Worm (Caenorhabditis elegans) whole organism, dauer: ENCODE measurements around the gene eif-3.D.

ENCODE experiments used
- unc-62 ChIP-seq: sonication (generic microtip); optimal IDR thresholded peaks from 2 replicates; lab custom pipeline; 2017; ENCODE audit warnings: missing biosample characterization, missing genetic modification reagents, missing genetic modification characterization

eif-3.D gene

DNA sequence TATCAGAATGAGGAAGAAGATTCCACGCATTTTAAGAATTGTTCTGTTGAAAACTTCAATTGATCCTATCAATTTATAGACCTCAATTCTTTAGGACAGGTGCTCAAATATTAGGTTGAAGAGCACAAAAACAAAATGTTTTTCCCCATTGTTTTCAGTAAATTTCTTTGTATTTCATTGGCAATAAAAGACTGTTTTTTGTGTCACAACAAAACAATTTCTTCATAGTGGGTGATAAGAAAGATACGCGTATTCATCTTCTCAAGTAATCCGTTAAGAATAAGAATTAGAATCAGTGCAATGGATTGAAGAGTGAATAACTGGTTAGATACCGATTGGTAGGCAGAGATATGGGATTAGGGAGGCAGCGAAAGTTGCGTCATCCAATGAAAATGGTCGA is 10.7 kb downstream of the eif-3.D start, which contains the start of gene ZK643.6:
ZK643.6 (minus strand) TSS at position 101 of the 400 bp plus-strand sequence.
- no peak for TF ChIP-seq unc-62 (GFP tag; lab: Kevin White, UChicago)

DNA sequence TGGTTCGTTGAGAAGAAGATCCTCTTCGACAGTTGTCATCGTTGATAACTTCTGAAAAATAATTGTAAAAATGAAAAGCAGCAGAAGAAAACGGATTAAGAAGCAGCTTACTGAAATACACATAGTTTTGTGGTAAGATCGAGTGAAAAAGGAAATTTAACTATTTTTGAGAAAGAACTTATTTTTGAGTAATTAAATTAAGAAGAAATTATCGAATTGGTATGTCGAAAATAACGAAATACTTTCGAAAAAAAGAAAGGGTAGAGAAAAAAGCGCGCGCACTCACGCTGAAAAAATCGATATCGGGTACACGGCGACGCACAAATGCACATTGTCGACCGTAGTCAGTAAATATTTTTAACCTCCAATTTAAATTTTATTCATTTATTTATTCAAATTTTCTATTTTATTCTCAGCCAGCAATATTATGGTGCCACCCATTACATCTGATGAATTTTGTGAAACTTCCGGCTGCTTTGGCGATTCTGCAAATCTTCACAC is 15.2 kb downstream of the eif-3.D start, which contains the start of the genes ZK643.5 and ZK643.2:
ZK643.5 (minus strand) TSS at position 51 of the 501 bp plus-strand sequence.
ZK643.2 (plus strand) TSS at position 395 of the 501 bp plus-strand sequence.
- no peak for TF ChIP-seq unc-62 (GFP tag; lab: Kevin White, UChicago)

DNA sequence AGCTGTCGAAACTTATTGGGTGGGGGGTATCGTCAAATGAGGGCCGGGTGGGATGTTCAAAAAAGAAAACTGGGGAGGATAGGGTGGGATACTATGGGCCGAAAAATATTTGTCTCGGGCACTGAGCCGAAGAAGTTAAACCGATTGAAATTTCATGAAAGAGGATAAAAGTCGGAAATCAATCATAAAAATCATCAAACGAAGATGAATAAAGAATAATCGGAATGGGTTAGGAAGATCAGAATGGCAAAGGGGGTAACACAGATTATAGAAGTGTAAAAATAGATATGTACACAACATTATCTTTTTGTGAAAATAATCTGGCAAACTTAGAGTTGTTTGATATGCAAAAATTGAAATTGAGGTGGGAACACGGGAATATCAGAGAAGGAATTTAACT is 15.8 kb downstream of the eif-3.D start:
- TF ChIP-seq unc-62 (GFP tag; lab: Kevin White, UChicago) = no peak

DNA sequence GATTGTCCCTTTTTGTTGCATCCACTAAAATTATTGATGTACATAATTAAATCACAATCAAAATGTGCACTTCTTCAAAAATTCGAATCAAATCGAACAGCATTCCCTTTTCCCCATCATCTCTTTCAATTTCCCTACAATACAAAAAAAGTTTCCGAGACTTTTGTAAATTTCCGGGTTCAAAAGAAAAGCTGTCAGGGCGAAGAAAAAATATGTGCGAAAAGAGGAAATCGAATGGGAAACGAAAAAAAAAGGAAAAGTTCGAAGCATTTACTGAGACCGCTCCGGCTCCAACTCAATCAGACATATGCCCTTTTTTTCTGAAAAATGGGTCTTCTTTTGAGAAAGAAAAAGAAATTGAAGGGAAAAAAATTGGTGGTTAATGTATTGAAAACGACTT is 22.2 kb downstream of the eif-3.D start:
- TF ChIP-seq unc-62 (GFP tag; lab: Kevin White, UChicago) = no peak

DNA sequence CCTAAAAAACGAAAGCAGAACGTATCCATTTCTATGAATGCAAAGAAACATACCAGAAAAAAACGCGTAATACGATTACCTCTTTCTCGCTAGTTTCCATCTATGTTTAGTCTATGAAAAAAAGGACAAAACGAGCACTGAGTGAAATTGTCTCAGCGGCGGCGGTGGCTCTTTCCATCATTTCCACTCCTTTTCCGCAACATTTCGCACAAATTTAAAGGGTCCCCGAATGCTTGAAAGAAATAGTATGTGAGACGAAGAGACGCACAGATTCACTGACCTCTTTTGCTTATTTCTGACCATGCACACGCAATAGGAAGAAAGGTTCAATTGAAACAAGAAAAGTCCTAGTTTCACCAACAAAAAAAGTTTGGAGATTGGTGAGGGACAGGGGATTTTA is 25.1 kb downstream of the eif-3.D start:
- TF ChIP-seq unc-62 (GFP tag; lab: Kevin White, UChicago) = no peak

DNA sequence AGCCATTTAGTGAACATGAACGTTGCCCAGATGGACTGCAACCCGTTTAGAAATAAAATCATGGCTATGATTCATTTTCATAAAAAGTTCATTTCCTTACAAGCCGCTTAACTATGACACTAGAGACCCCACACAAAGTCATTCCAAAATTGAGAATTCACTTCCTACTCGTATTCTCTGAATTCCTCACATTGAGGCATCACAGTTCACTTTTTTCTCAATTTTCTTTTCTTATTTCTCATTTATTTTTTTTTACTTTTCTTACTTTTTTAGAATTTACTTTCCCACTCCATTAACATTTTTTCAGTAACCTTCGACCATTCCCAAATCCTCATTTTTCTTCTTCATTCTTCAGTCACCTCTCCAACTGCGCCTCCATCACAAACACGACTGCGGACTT is 27.0 kb downstream of the eif-3.D start, which contains the start of gene dhrr-1:
dhrr-1 (plus strand) TSS at position 301 of the 400 bp plus-strand sequence.
- TF ChIP-seq unc-62 (GFP tag; lab: Kevin White, UChicago) = no peak

DNA sequence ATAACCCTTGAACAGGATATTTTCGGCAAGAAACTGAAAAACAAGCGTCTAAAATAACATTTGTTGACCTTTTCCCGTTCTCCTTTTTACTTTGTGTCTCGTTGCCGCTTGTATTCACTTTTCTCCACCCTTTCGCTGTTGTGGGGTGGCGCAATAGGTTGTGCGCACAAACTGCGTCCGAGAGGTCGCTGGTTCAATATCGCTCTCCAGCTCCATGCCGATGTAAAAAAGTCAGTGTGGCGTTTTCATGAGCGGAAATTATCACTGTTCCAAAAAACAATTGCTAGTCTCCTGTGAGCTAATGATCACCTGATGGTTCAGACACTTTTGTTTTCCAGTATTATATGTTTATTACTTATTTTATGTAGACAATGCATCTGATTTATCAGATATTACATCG is 33.8 kb downstream of the eif-3.D start:
- no peak for TF ChIP-seq unc-62 (GFP tag; lab: Kevin White, UChicago)

DNA sequence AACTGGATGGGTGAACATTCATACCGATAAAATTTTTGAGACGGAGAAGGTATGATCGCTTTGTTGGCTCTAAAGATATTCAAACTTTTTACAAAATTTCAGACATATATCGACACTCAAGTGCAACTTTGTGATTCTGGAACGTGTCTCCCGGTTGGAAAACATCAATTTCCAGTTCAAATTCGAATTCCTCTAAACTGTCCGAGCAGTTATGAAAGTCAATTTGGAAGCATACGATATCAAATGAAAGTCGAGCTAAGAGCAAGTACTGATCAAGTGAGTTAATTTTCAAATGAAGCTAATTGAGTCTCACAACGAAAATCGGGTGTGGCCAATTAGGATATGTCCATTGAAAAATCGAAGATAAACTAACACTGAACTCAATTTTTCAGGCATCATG is 37.0 kb downstream of the eif-3.D start:
- TF ChIP-seq unc-62 (GFP tag; lab: Kevin White, UChicago) = no peak

DNA sequence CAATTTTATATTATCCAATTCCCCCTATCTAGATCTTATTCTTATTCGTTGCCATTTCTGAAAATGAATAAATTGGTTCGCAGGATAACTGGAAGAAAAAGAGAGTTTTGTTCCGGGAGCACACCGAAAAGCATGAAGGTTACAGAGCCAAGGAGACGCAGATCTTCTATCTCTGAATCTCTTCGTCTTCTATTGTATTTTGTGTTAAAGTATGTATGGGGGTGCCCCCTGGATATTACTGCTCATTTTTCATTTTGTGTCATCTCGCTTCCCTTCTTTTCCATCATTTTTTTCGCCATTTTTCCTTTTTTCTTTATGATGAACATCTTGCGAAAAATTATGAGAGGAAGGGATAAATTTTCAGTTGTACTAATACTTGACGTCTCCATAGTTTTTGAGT is 37.7 kb downstream of the eif-3.D start:
- TF ChIP-seq unc-62 (GFP tag; lab: Kevin White, UChicago) = no peak

DNA sequence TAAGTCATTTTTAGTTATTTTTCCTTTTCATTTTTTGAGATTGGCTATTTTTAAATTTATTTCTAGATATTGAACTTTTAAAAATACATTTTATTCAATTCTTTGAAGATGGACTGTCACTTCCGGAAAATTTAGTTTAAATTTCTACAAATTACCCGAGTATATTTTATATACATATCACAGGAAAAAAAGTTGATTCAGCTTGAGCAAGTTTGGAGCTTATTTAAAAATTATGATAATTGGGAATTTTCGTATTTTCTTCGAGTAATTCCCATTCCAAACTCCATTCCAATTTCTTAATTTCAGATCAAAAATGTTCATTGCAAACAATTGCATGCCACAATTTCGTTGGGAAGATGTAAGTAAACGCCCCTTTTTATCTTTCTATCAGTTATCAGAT is 41.7 kb downstream of the eif-3.D start, which contains the start of gene arrd-15:
arrd-15 (plus strand) TSS at position 301 of the 400 bp plus-strand sequence.
- no peak for TF ChIP-seq unc-62 (GFP tag; lab: Kevin White, UChicago)

DNA sequence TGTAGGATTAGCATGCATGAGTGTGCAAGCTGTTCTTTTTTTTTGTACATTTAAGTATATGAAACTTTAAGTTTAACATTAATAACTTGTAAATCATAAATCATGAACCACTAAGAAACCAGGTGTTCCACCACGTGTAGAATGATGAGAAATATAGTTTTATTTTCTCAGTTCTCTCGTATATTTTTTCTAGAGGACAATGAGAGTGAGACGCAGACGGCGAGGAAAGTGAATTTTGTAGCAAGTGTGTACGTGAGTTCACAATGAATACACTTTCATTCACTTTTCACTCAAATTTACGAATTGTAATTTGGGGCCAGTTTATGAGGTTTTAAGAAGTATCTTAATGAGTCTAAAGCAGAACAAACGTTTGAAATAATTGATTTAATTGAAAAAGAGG is 44.9 kb downstream of the eif-3.D start:
- TF ChIP-seq unc-62 (GFP tag; lab: Kevin White, UChicago) = no peak

DNA sequence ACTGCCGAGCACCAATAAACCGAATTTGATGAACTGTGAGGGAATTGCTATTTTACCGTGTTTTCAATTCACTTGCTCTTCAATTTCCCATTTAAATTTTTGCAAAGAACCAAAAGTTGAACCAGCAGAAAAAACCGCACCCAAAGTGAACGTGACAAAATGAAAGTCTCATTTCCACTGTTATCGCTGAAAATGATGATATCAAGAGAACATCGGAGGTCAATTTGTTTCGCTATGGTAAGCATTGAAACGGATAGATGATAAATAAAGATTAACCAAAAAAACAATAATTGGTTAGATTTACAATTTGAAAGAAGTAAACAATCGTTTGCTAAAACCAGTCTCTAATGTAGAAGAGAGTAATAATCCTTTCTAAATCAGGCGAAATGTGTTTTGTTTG is 45.8 kb downstream of the eif-3.D start:
- no peak for TF ChIP-seq unc-62 (GFP tag; lab: Kevin White, UChicago)

DNA sequence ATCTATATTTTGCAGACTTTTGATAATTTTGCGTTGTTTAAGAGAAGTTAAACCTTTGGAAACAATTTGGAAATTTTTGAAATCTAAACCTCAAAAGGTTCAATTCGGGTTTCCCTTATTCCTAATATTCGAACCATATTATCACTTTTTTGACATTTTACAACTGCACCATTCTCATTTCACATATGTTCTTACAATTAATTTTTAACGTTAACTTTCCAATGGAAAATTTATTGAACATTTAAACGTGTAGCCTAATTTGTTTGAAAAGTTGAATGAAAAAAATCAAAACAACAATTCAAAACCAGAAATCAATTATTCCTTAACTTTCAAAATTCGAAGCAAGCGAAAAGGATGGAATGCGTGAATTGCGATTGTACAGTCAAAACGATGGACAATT is 47.4 kb downstream of the eif-3.D start, which contains the start of gene ZK637.12:
ZK637.12 (plus strand) TSS at position 301 of the 400 bp plus-strand sequence.
- no peak for TF ChIP-seq unc-62 (GFP tag; lab: Kevin White, UChicago)

DNA sequence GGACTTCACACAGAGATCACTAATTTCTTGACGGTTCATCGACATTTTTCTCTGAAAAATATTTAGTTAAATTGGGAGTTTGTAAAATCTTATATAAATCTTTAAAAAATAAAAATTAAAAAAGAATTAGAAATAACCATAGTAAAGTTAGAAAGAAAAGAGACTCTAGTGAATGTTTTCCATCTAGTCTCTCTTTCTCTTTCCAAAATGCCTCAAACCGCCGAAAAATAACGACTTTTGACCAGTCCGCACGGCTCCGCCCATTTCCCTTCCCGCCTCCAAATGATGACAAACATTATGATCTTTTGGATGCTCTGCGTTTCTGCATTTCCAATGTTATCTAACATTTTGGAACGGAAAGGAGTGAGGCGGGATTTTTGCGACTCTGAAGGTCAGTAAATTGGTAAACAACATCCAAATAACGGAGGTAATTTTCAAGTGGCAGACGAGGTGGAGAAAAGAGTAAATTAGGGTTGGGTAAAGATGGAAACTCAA is 48.1 kb downstream of the eif-3.D start, which contains the start of gene glb-1:
glb-1 (minus strand) TSS at position 51 of the 495 bp plus-strand sequence.
- TF ChIP-seq unc-62 (GFP tag; lab: Kevin White, UChicago) = no peak

DNA sequence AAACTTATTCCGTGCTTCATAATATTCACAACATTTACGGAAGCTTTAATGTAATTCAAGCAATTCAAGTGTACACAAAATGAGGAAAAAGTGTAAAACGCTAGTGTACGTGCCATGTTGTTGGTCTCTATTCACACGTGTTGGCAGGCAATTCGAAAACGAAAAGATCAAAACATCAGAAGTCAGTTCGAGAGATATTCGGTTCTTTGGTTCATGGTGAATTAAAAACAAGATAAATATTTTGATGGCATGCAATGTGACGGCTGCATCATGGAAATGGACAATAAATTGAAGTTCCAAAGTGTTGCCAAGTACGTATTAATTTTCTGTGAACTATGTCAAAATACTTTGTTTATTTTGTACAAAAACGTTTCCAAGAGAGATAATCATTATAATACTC is 49.3 kb downstream of the eif-3.D start:
- no peak for TF ChIP-seq unc-62 (GFP tag; lab: Kevin White, UChicago)

DNA sequence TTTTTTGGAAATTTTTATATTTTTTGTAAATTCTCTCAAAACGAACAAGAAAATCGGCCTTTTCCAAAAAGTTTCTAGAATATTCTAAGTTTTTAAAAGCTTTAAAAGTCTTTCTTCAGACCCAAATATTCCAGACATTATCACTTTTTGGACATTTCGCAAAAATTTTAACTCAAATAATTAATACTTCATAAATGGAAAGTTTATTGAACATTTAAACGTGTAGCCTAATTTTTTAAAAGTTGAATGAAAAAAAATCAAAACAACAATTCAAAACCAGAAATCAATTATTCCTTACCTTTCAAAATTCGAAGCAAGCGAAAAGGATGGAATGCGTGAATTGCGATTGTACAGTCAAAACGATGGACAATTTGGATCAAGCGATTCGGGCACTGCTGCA is 51.6 kb downstream of the eif-3.D start, which contains the start of gene ZK637.15:
ZK637.15 (plus strand) TSS at position 301 of the 400 bp plus-strand sequence.
- TF ChIP-seq unc-62 (GFP tag; lab: Kevin White, UChicago) = no peak
